Fruit fly (Drosophila melanogaster): ENCODE measurements around the gene asun.

asun gene

dm6 chr3R:16280003-16280998, 16.2 kb downstream of the asun start (continued):
- peak; percentile 99 for TF ChIP-seq lz (GFP tag; optimal IDR thresholded peaks at IDR 0.05)
- peak; percentile 99 for TF ChIP-seq CG8319 (GFP tag; optimal IDR thresholded peaks at IDR 0.05)
- peak; percentile 97 for TF ChIP-seq Blimp-1 (GFP tag; optimal IDR thresholded peaks at IDR 0.05)
- TF ChIP-seq Met (GFP tag; optimal IDR thresholded peaks at IDR 0.05) = peak; percentile 100
- TF ChIP-seq CG10669 (GFP tag; optimal IDR thresholded peaks at IDR 0.05) = peak; percentile 99
- TF ChIP-seq fd85E (GFP tag; optimal IDR thresholded peaks at IDR 0.05) = peak; percentile 97
- TF ChIP-seq CG3919 (GFP tag; optimal IDR thresholded peaks at IDR 0.05) = peak; percentile 99
- peak; percentile 100 for TF ChIP-seq svp (GFP tag)
- TF ChIP-seq Sox15 (GFP tag; optimal IDR thresholded peaks at IDR 0.05) = peak; percentile 99
- peak; percentile 98 for TF ChIP-seq CG6808 (GFP tag; optimal IDR thresholded peaks at IDR 0.05)
- TF ChIP-seq vri (GFP tag; optimal IDR thresholded peaks at IDR 0.05) = peak; percentile 99
- TF ChIP-seq CG6276 (GFP tag; optimal IDR thresholded peaks at IDR 0.05) = peak; percentile 99
- TF ChIP-seq spab (GFP tag; optimal IDR thresholded peaks at IDR 0.05) = peak; percentile 99
- peak; percentile 98 to 100 for TF ChIP-seq salr (GFP tag; optimal IDR thresholded peaks at IDR 0.05)
- TF ChIP-seq fd59A (GFP tag; optimal IDR thresholded peaks at IDR 0.05) = peak; percentile 99
- peak; percentile 99 for TF ChIP-seq CG9139 (GFP tag; optimal IDR thresholded peaks at IDR 0.05)
- TF ChIP-seq CG4318 (GFP tag; optimal IDR thresholded peaks at IDR 0.05) = peak; percentile 97
- peak; percentile 100 for TF ChIP-seq Hr39 (GFP tag; optimal IDR thresholded peaks at IDR 0.05)

DNA sequence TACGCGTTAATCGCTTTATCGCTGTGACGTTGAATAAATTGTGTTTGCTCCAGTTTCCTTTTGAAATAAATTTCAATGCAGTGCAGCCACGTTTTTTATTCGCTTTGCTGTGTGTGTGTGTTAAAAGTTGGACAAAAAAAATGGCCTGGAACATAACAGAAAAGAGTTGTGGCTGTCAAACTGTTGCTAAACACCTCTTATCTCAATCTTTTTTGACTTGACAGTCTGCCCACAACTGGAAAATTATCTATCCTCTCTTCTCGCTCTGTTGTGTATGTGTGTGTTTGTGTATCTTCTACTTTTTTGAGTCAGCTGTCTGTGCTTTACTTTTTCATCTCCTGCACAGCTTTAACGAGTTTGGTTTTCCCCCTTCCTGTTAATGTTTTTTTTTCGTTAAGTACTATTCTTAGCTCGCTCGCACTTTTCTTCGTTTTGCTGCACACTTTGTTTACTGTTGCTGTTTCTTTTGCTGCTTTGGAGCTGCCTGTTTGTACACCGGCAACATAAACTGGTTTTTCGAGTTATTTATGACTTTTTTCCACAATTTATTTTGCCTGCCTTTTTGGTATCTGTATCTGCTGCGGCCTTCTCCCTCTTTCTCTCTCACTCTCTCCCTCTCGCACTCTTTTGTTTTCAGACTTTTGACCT, 17.1 kb downstream of the asun start:
- no peak for TF ChIP-seq OdsH (GFP tag; optimal IDR thresholded peaks at IDR 0.05)
- TF ChIP-seq Gug (GFP tag; IDR thresholded peaks at IDR 0.05) = no peak
- no peak for TF ChIP-seq CG31627 (GFP tag; optimal IDR thresholded peaks at IDR 0.05)
- TF ChIP-seq eg (GFP tag; IDR thresholded peaks at IDR 0.05) = peak; percentile 61; the same call in 1 of the 3 replicates
- TF ChIP-seq CG6163 (GFP tag; IDR thresholded peaks at IDR 0.05) = peak; percentile 64; the same call in 1 of the 3 replicates
- no peak for TF ChIP-seq lz (GFP tag; optimal IDR thresholded peaks at IDR 0.05)
- no peak for TF ChIP-seq fd85E (GFP tag; optimal IDR thresholded peaks at IDR 0.05)
- no peak for TF ChIP-seq salr (GFP tag; optimal IDR thresholded peaks at IDR 0.05)
- TF ChIP-seq CG10669 (GFP tag; optimal IDR thresholded peaks at IDR 0.05) = peak; percentile 7
- no peak for TF ChIP-seq Eip93F (GFP tag; optimal IDR thresholded peaks at IDR 0.05)
- TF ChIP-seq Ets21C (GFP tag; optimal IDR thresholded peaks at IDR 0.05) = no peak
- no peak for TF ChIP-seq vri (GFP tag; optimal IDR thresholded peaks at IDR 0.05)
- peak; percentile 67 for TF ChIP-seq Eip78C (GFP tag)
- no peak for TF ChIP-seq CG3032 (tag; optimal IDR thresholded peaks at IDR 0.05)
- peak; percentile 66 for TF ChIP-seq dsx (GFP tag; optimal IDR thresholded peaks at IDR 0.05; ENCODE audit: poor library complexity, severe bottlenecking)
- no peak for TF ChIP-seq Eip75B (GFP tag; optimal IDR thresholded peaks at IDR 0.05)
- TF ChIP-seq Sox15 (GFP tag; optimal IDR thresholded peaks at IDR 0.05) = no peak
- peak; percentile 31 to 69 for TF ChIP-seq ss (GFP tag; optimal IDR thresholded peaks at IDR 0.05)
- no peak for TF ChIP-seq Blimp-1 (GFP tag; optimal IDR thresholded peaks at IDR 0.05)
- TF ChIP-seq Hr39 (GFP tag; optimal IDR thresholded peaks at IDR 0.05) = no peak
- TF ChIP-seq CG6808 (GFP tag; optimal IDR thresholded peaks at IDR 0.05) = peak; percentile 40
- TF ChIP-seq Smox (GFP tag; optimal IDR thresholded peaks at IDR 0.05) = no peak
- TF ChIP-seq Hr4 (GFP tag; optimal IDR thresholded peaks at IDR 0.05) = no peak
- peak; percentile 24 for TF ChIP-seq spab (GFP tag; optimal IDR thresholded peaks at IDR 0.05)
- TF ChIP-seq pdm3 (GFP tag; optimal IDR thresholded peaks at IDR 0.05) = no peak
- peak; percentile 8 for TF ChIP-seq Sox14 (GFP tag; optimal IDR thresholded peaks at IDR 0.05)
- TF ChIP-seq CG8632 (GFP tag; optimal IDR thresholded peaks at IDR 0.05) = no peak
- TF ChIP-seq CG32006 (GFP tag; optimal IDR thresholded peaks at IDR 0.05) = no peak
- no peak for TF ChIP-seq CG11902 (GFP tag; optimal IDR thresholded peaks at IDR 0.05)
- TF ChIP-seq CG6276 (GFP tag; optimal IDR thresholded peaks at IDR 0.05) = peak; percentile 1
- TF ChIP-seq CG34406 (GFP tag; optimal IDR thresholded peaks at IDR 0.05) = no peak
- TF ChIP-seq CG11294 (GFP tag; IDR thresholded peaks at IDR 0.05) = no peak
- peak; percentile 5 for TF ChIP-seq CG16779 (tag; optimal IDR thresholded peaks at IDR 0.05)
- TF ChIP-seq Hr38 (GFP tag; optimal IDR thresholded peaks at IDR 0.05) = no peak
- TF ChIP-seq CG11762 (GFP tag; optimal IDR thresholded peaks at IDR 0.05; ENCODE audit: insufficient read depth) = no peak
- no peak for TF ChIP-seq esn (GFP tag; optimal IDR thresholded peaks at IDR 0.05)
- no peak for TF ChIP-seq Met (GFP tag; optimal IDR thresholded peaks at IDR 0.05)
- TF ChIP-seq CG7368 (GFP tag; optimal IDR thresholded peaks at IDR 0.05) = peak; percentile 27
- no peak for TF ChIP-seq achi (GFP tag; optimal IDR thresholded peaks at IDR 0.05)
